Worm (Caenorhabditis elegans) whole organism, young adult: ENCODE measurements around the gene ubc-6.
"Not testable (repeated sequence)": the region's sequence is repeated elsewhere in the genome, so short reads cannot be mapped to it uniquely, and the experiment has no call there.

Experiments
- F10E7.11 ChIP-seq: sonication (generic microtip); optimal IDR thresholded peaks from 2 replicates; lab custom pipeline; 2017; ENCODE audit warnings: mild to moderate bottlenecking, missing genetic modification characterization, moderate library complexity, missing compliant biosample characterization
- F37B4.10 ChIP-seq: fragments of 200-800 bp; sonication (Bioruptor generic); IDR thresholded peaks from 2 replicates; pipeline ENCODE4 v1.3.6; 2022; ENCODE audit warnings: missing genetic modification characterization, missing compliant biosample characterization
- Y56A3A.18 ChIP-seq: fragments of 200-800 bp; sonication (Bioruptor generic); IDR thresholded peaks from 2 replicates; pipeline ENCODE4 v1.3.6; 2022; ENCODE audit warnings: missing genetic modification reagents, missing genetic modification characterization, missing compliant biosample characterization
- ets-4 ChIP-seq: fragments of 200-800 bp; sonication (Bioruptor generic); optimal IDR thresholded peaks from 2 replicates; lab custom pipeline; 2018; ENCODE audit warnings: mild to moderate bottlenecking, missing genetic modification characterization, missing compliant biosample characterization
- nfya-2 ChIP-seq: fragments of 200-800 bp; sonication (Bioruptor generic); IDR thresholded peaks from 2 replicates; pipeline ENCODE4 v1.3.6; 2022; ENCODE audit warnings: missing genetic modification reagents, missing genetic modification characterization, missing compliant biosample characterization
- nhr-27 ChIP-seq: fragments of 200-800 bp; sonication (Bioruptor generic); optimal IDR thresholded peaks from 2 replicates; lab custom pipeline; 2018; ENCODE audit warnings: mild to moderate bottlenecking, missing genetic modification characterization, moderate library complexity, missing compliant biosample characterization

ce11 chrII:7434958-7435357 is 44.0 kb upstream of the ubc-6 start, which contains the start of gene K02A2.1:
- not testable (repeated sequence) for TF ChIP-seq F37B4.10 (GFP tag; lab: Robert Waterston, UW); ets-4 (GFP tag; lab: Kevin White, UChicago); F10E7.11 (tag; lab: Kevin White, UChicago); nhr-27 (tag; lab: Kevin White, UChicago); Y56A3A.18 (GFP tag; lab: Robert Waterston, UW); nfya-2 (GFP tag; lab: Robert Waterston, UW)
